Worm (Caenorhabditis elegans): Measurements from ENCODE around the gene warf-1.

ce11 chrIV:7679120-7679519 is 44.5 kb downstream of the warf-1 start:
- TF ChIP-seq ztf-29 (GFP tag; IDR thresholded peaks at IDR 0.05) (no peak), klf-2 (GFP tag; conservative IDR thresholded peaks at IDR 0.05) (no peak), med-1 (GFP tag; optimal IDR thresholded peaks at IDR 0.05; ENCODE audit: insufficient read depth) (no peak), T22C8.4 (GFP tag; IDR thresholded peaks at IDR 0.05) (no peak), ref-1 (GFP tag; conservative IDR thresholded peaks at IDR 0.05) (no peak)

All from whole organism, midembryonic.